Worm (Caenorhabditis elegans): ENCODE data around the gene ddl-1.

Gene ddl-1

ce11 chrII:5660736-5661734 lies 12.9 kb upstream of the ddl-1 start, which contains the start of the genes ift-43 and mdt-26 (continued):
- peak; percentile 44 for TF ChIP-seq efl-1 (GFP tag; optimal IDR thresholded peaks at IDR 0.05)
- TF ChIP-seq let-607 (tag; optimal IDR thresholded peaks at IDR 0.05), result no peak
- no peak for TF ChIP-seq mxl-1 (tag; optimal IDR thresholded peaks at IDR 0.05)
- no peak; the same call in 1 of the 2 replicates for TF ChIP-seq rcor-1 (GFP tag; IDR thresholded peaks at IDR 0.05)
- TF ChIP-seq aptf-2 (GFP tag; conservative IDR thresholded peaks at IDR 0.05), result no peak
- peak; percentile 83; the same call in 1 of the 2 replicates for TF ChIP-seq ceh-40 (GFP tag; IDR thresholded peaks at IDR 0.05)
- peak; percentile 91 for TF ChIP-seq K11D2.4 (GFP tag; IDR thresholded peaks at IDR 0.05)
- peak; percentile 80 for TF ChIP-seq ceh-100 (GFP tag; IDR thresholded peaks at IDR 0.05)
- no peak for TF ChIP-seq Y56A3A.18 (GFP tag; IDR thresholded peaks at IDR 0.05)
- peak; percentile 72 for TF ChIP-seq D2030.7 (GFP tag; IDR thresholded peaks at IDR 0.05)
- no peak for TF ChIP-seq B0019.2 (GFP tag; conservative IDR thresholded peaks at IDR 0.05)
- peak; percentile 88 for TF ChIP-seq ztf-28 (GFP tag; IDR thresholded peaks at IDR 0.05)
- TF ChIP-seq tbp1 (GFP tag; optimal IDR thresholded peaks at IDR 0.05), result peak; percentile 76
- TF ChIP-seq rec-8 (tag; optimal IDR thresholded peaks at IDR 0.05), result peak; percentile 11 to 40
- peak; percentile 32 for TF ChIP-seq T07F8.4 (tag; optimal IDR thresholded peaks at IDR 0.05)
- peak; percentile 83 for TF ChIP-seq ekl-4 (GFP tag; IDR thresholded peaks at IDR 0.05)
- no peak for TF ChIP-seq B0336.3 (GFP tag; IDR thresholded peaks at IDR 0.05)
- peak; percentile 49 for TF ChIP-seq ets-4 (GFP tag; optimal IDR thresholded peaks at IDR 0.05)
- peak; percentile 61 for TF ChIP-seq lin-26 (GFP tag; IDR thresholded peaks at IDR 0.05)
- TF ChIP-seq F10E7.11 (tag; optimal IDR thresholded peaks at IDR 0.05), result no peak
- TF ChIP-seq nhr-179 (tag; optimal IDR thresholded peaks at IDR 0.05), result no peak
- TF ChIP-seq zfh-2 (GFP tag; conservative IDR thresholded peaks at IDR 0.05), result peak; percentile 99
- peak; percentile 93 for TF ChIP-seq madf-3 (GFP tag; IDR thresholded peaks at IDR 0.05)
- TF ChIP-seq F33H1.4 (GFP tag; IDR thresholded peaks at IDR 0.05), result 0 out of 2 replicates have a peak, but pooled peaks have one; percentile 43
- peak; percentile 3 for TF ChIP-seq atf-7 (tag; optimal IDR thresholded peaks at IDR 0.05)
- TF ChIP-seq mes-4 (tag; optimal IDR thresholded peaks at IDR 0.05), result no peak
- TF ChIP-seq nfya-2 (GFP tag; IDR thresholded peaks at IDR 0.05), result peak; percentile 100
- TF ChIP-seq Y53F4B.3 (GFP tag; IDR thresholded peaks at IDR 0.05), result 0 out of 2 replicates have a peak, but pooled peaks have one; percentile 37
- TF ChIP-seq lsl-1 (GFP tag; optimal IDR thresholded peaks at IDR 0.05), result peak; percentile 64
- TF ChIP-seq snpc-1.1 (tag; optimal IDR thresholded peaks at IDR 0.05; ENCODE audit: insufficient read depth), result no peak
- no peak for TF ChIP-seq fkh-3 (tag; optimal IDR thresholded peaks at IDR 0.05)
- peak; percentile 77 for TF ChIP-seq ztf-6 (GFP tag; IDR thresholded peaks at IDR 0.05)
- peak; percentile 87 for TF ChIP-seq lin-40 (tag; optimal IDR thresholded peaks at IDR 0.05)
- no peak for TF ChIP-seq B0035.1 (tag; optimal IDR thresholded peaks at IDR 0.05)
- peak; percentile 56 for TF ChIP-seq hmg-1.2 (GFP tag; IDR thresholded peaks at IDR 0.05)
- no peak for TF ChIP-seq somi-1 (GFP tag; optimal IDR thresholded peaks at IDR 0.05)
- TF ChIP-seq nhr-90 (tag; optimal IDR thresholded peaks at IDR 0.05), result peak; percentile 6
- TF ChIP-seq lin-35 (GFP tag; optimal IDR thresholded peaks at IDR 0.05), result peak in 2 of 3 experiments; percentile 0 to 60
- TF ChIP-seq T26A5.8 (tag; optimal IDR thresholded peaks at IDR 0.05), result no peak
- peak; percentile 16 for TF ChIP-seq sdz-38 (tag; optimal IDR thresholded peaks at IDR 0.05)
- TF ChIP-seq egl-44 (GFP tag; IDR thresholded peaks at IDR 0.05), result peak; percentile 81

All from whole organism, young adult.